Fruit fly (Drosophila melanogaster) whole organism, pupa: ENCODE results near the gene Muc68D.
A peak's percentile ranks its signal among the peaks of the same experiment; 100 is the strongest.

Source experiments
- CG10348 ChIP-seq: fragments of 200-800 bp; sonication (Bioruptor generic); IDR thresholded peaks from 2 replicates; pipeline ENCODE4 v1.3.6; 2022; ENCODE audit warnings: missing biosample characterization, missing genetic modification characterization
- CG13204 ChIP-seq: fragments of 200-800 bp; sonication (Bioruptor generic); optimal IDR thresholded peaks from 2 replicates; lab custom pipeline; 2018; ENCODE audit warnings: missing biosample characterization, mild to moderate bottlenecking, missing genetic modification characterization, moderate library complexity
- CG8301 ChIP-seq: fragments of 200-800 bp; sonication (Bioruptor generic); optimal IDR thresholded peaks from 2 replicates; lab custom pipeline; 2018; ENCODE audit warnings: missing biosample characterization, mild to moderate bottlenecking, missing genetic modification characterization
- CG9948 ChIP-seq: fragments of 200-800 bp; sonication (Bioruptor generic); optimal IDR thresholded peaks from 2 replicates; lab custom pipeline; 2018; ENCODE audit warnings: missing biosample characterization, mild to moderate bottlenecking, missing genetic modification characterization, moderate library complexity
- EcR ChIP-seq: fragments of 200-800 bp; sonication (Bioruptor generic); optimal IDR thresholded peaks from 3 replicates; lab custom pipeline; 2019; ENCODE audit warnings: missing biosample characterization, missing genetic modification characterization, mild to moderate bottlenecking, moderate library complexity, missing genetic modification reagents
- Ets98B ChIP-seq: fragments of 200-800 bp; sonication (Bioruptor generic); IDR thresholded peaks from 2 replicates; pipeline ENCODE4 v1.3.6; 2022; ENCODE audit warnings: missing biosample characterization, missing genetic modification characterization
- Pif1A ChIP-seq: fragments of 200-800 bp; sonication (Bioruptor generic); optimal IDR thresholded peaks from 3 replicates; lab custom pipeline; 2016; ENCODE audit warnings: missing biosample characterization, missing genetic modification characterization
- gl ChIP-seq: fragments of 200-800 bp; sonication (Bioruptor generic); optimal IDR thresholded peaks from 2 replicates; lab custom pipeline; 2018; ENCODE audit warnings: missing biosample characterization, mild to moderate bottlenecking, missing genetic modification characterization

DNA sequence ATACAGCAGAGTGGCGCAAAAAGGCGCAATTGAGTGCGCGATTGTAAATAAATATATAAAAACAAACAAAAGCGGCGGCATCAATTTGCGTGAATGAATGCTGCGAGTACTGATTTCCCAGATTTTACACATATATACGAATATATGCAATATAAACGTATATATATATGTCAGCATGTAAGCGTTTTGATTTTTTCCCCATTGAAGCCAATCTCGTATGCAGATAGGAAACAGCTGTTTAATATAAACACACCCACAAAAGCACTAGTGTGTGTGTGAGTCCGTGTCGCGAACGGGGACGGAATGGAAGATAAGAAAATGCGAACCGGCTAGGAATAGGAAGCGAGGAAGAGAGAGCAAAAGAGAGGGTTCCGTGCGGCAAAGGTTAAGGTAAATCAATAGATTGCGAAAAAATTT, 17.0 kb upstream of the Muc68D start:
- TF ChIP-seq CG9948 (tag; lab: Kevin White, UChicago) (no peak), Ets98B (0 out of 2 replicates have a peak, but pooled peaks have one; percentile 4), EcR (GFP tag; lab: Kevin White, UChicago) (no peak), CG10348 (GFP tag; lab: Robert Waterston, UW) (no peak), CG8301 (tag; lab: Kevin White, UChicago) (no peak), CG13204 (no peak), Pif1A (GFP tag; lab: Kevin White, UChicago) (no peak), gl (tag; lab: Kevin White, UChicago) (no peak)
